Worm (Caenorhabditis elegans) whole organism, L4/young adult: Measurements from ENCODE around the gene srd-40.

Experiments used
- W03F9.2 ChIP-seq: fragments of 150-350 bp; optimal IDR thresholded peaks from 2 replicates; lab custom pipeline; 2014; ENCODE audit warnings: missing biosample characterization, missing genetic modification characterization
- him-1 ChIP-seq: sonication (generic microtip); optimal IDR thresholded peaks from 2 replicates; lab custom pipeline; 2016; ENCODE audit warnings: missing genotype, missing genetic modification reagents, missing genetic modification characterization, missing compliant biosample characterization

DNA sequence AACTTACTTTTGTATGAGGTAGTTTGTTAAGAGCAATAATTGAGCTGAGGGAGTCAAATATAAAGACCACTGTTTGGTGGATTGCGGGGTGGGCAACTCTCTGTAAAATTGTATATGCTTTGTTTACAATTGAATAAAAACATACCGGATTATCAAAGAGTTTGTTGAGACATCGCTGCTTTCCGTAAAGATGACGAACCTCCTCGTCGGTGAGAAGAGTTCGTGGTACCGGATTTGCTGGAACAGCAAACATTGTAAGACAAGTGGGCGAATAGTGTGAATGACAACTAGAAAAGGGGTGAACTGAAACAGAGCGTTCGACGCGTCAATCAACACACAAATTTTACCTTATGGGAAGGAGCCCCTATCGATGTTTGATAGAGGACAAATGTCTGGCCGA lies 27.1 kb upstream of the srd-40 start, which contains the start of gene W06D11.2:
- TF ChIP-seq W03F9.2 (tag; lab: Kevin White, UChicago) (no peak), him-1 (no peak)
